Worm (Caenorhabditis elegans) whole organism, L2 larva: ENCODE data around the gene hpo-30.

ENCODE experiments used
- C34F6.9 ChIP-seq: fragments of 150-350 bp; optimal IDR thresholded peaks from 2 replicates; lab custom pipeline; 2014; ENCODE audit warnings: missing biosample characterization, missing genetic modification characterization
- F13H6.1 ChIP-seq: sonication (generic microtip); optimal IDR thresholded peaks from 2 replicates; lab custom pipeline; 2016; ENCODE audit warnings: missing genetic modification characterization, missing compliant biosample characterization
- R02D3.7 ChIP-seq: fragments of 150-350 bp; optimal IDR thresholded peaks from 2 replicates; lab custom pipeline; 2014; ENCODE audit warnings: missing biosample characterization, missing genetic modification characterization
- Y55F3AM.14 ChIP-seq: fragments of 200-800 bp; sonication (Bioruptor generic); optimal IDR thresholded peaks from 2 replicates; lab custom pipeline; 2018; ENCODE audit warnings: mild to moderate bottlenecking, missing genetic modification characterization, missing compliant biosample characterization
- ZK546.5 ChIP-seq: sonication (generic microtip); optimal IDR thresholded peaks from 2 replicates; lab custom pipeline; 2017; ENCODE audit warnings: missing biosample characterization, missing genetic modification characterization
- alr-1 ChIP-seq: fragments of 150-350 bp; optimal IDR thresholded peaks from 2 replicates; lab custom pipeline; 2014; ENCODE audit warnings: missing biosample characterization, missing genetic modification characterization
- aly-2 ChIP-seq: fragments of 150-350 bp; optimal IDR thresholded peaks from 2 replicates; lab custom pipeline; 2014; ENCODE audit warnings: missing biosample characterization, missing genetic modification characterization
- ama-1 ChIP-seq: fragments of 150-350 bp; optimal IDR thresholded peaks from 2 replicates; lab custom pipeline; 2018; ENCODE audit warnings: inconsistent platforms
- blmp-1 ChIP-seq: sonication (generic microtip); optimal IDR thresholded peaks from 2 replicates; lab custom pipeline; 2017; ENCODE audit warnings: missing genetic modification characterization, mild to moderate bottlenecking, missing compliant biosample characterization, antibody characterized with exemption, moderate library complexity; ENCODE audit not compliant: insufficient read depth
- ceh-16 ChIP-seq: fragments of 150-350 bp; optimal IDR thresholded peaks from 2 replicates; lab custom pipeline; 2014; ENCODE audit warnings: missing biosample characterization, missing genetic modification characterization
- ceh-82 ChIP-seq: fragments of 150-350 bp; optimal IDR thresholded peaks from 2 replicates; lab custom pipeline; 2014; ENCODE audit warnings: missing biosample characterization, missing genetic modification characterization
- crh-2 ChIP-seq: sonication (generic microtip); optimal IDR thresholded peaks from 2 replicates; lab custom pipeline; 2017; ENCODE audit warnings: missing biosample characterization, missing genetic modification characterization
- dmd-4 ChIP-seq: sonication (generic microtip); optimal IDR thresholded peaks from 2 replicates; lab custom pipeline; 2017; ENCODE audit warnings: missing biosample characterization, missing genetic modification characterization
- egl-27 ChIP-seq: sonication (generic microtip); optimal IDR thresholded peaks from 3 replicates; lab custom pipeline; 2017; ENCODE audit warnings: missing biosample characterization, missing genetic modification reagents, missing genetic modification characterization
- elt-1 ChIP-seq: fragments of 150-350 bp; optimal IDR thresholded peaks from 2 replicates; lab custom pipeline; 2014; ENCODE audit warnings: missing biosample characterization, missing genetic modification characterization
- elt-3 ChIP-seq: sonication (generic microtip); optimal IDR thresholded peaks from 2 replicates; lab custom pipeline; 2017; ENCODE audit warnings: missing biosample characterization, missing genetic modification characterization
- fos-1 ChIP-seq: fragments of 150-350 bp; optimal IDR thresholded peaks from 2 replicates; lab custom pipeline; 2014; ENCODE audit warnings: missing biosample characterization, missing genetic modification characterization
- gmeb-1 ChIP-seq: fragments of 150-350 bp; optimal IDR thresholded peaks from 2 replicates; lab custom pipeline; 2014; ENCODE audit warnings: missing biosample characterization, missing genetic modification characterization
- lin-11 ChIP-seq: fragments of 150-350 bp; sonication (generic microtip); optimal IDR thresholded peaks from 2 replicates; lab custom pipeline; 2014; ENCODE audit warnings: missing biosample characterization, missing genetic modification characterization, inconsistent platforms, mixed read lengths
- lin-13 ChIP-seq: fragments of 150-350 bp; optimal IDR thresholded peaks from 2 replicates; lab custom pipeline; 2014; ENCODE audit warnings: missing biosample characterization, missing genetic modification reagents, missing genetic modification characterization
- lin-39 ChIP-seq: fragments of 150-350 bp; optimal IDR thresholded peaks from 2 replicates; lab custom pipeline; 2014; ENCODE audit warnings: missing biosample characterization, missing genetic modification reagents, missing genetic modification characterization
- lsy-2 ChIP-seq, 2 experiments: fragments of 150-350 bp in 1 of 2; sonication (generic microtip) in 1 of 2; optimal IDR thresholded peaks; 2 replicates each; lab custom pipeline; 2014 to 2017; ENCODE audit warnings: missing biosample characterization in 2 of 2, missing genetic modification characterization in 2 of 2
- mab-5 ChIP-seq: fragments of 150-350 bp; optimal IDR thresholded peaks from 2 replicates; lab custom pipeline; 2014; ENCODE audit warnings: missing biosample characterization, missing genetic modification characterization
- mbf-1 ChIP-seq: sonication (generic microtip); optimal IDR thresholded peaks from 2 replicates; lab custom pipeline; 2017; ENCODE audit warnings: missing biosample characterization, missing genetic modification characterization
- mdl-1 ChIP-seq, 2 experiments: fragments of 150-350 bp in 1 of 2; sonication (generic microtip) in 1 of 2; optimal IDR thresholded peaks; 2 replicates each; lab custom pipeline; 2017; ENCODE audit warnings: missing biosample characterization in 2 of 2, missing genetic modification characterization in 2 of 2
- nhr-10 ChIP-seq: sonication (generic microtip); optimal IDR thresholded peaks from 2 replicates; lab custom pipeline; 2017; ENCODE audit warnings: missing biosample characterization, missing genetic modification characterization
- nhr-11 ChIP-seq: fragments of 150-350 bp; optimal IDR thresholded peaks from 2 replicates; lab custom pipeline; 2014; ENCODE audit warnings: missing biosample characterization, missing genetic modification characterization
- nhr-12 ChIP-seq: fragments of 150-350 bp; optimal IDR thresholded peaks from 2 replicates; lab custom pipeline; 2014; ENCODE audit warnings: missing biosample characterization, missing genetic modification characterization
- nhr-129 ChIP-seq: fragments of 150-350 bp; optimal IDR thresholded peaks from 2 replicates; lab custom pipeline; 2014; ENCODE audit warnings: missing biosample characterization, missing genetic modification characterization
- nhr-21 ChIP-seq: fragments of 150-350 bp; optimal IDR thresholded peaks from 2 replicates; lab custom pipeline; 2014; ENCODE audit warnings: missing biosample characterization, missing genetic modification characterization
- nhr-23 ChIP-seq: fragments of 150-350 bp; optimal IDR thresholded peaks from 2 replicates; lab custom pipeline; 2014; ENCODE audit warnings: missing biosample characterization, missing genetic modification reagents, missing genetic modification characterization
- nhr-237 ChIP-seq: fragments of 150-350 bp; optimal IDR thresholded peaks from 2 replicates; lab custom pipeline; 2014; ENCODE audit warnings: missing biosample characterization, missing genetic modification characterization
- nhr-25 ChIP-seq: fragments of 150-350 bp; sonication (generic microtip); optimal IDR thresholded peaks from 3 replicates; lab custom pipeline; 2014; ENCODE audit warnings: missing biosample characterization, missing genetic modification characterization
- nhr-6 ChIP-seq: fragments of 150-350 bp; optimal IDR thresholded peaks from 2 replicates; lab custom pipeline; 2014; ENCODE audit warnings: missing biosample characterization, missing genetic modification characterization
- nhr-77 ChIP-seq: fragments of 150-350 bp; optimal IDR thresholded peaks from 2 replicates; lab custom pipeline; 2014; ENCODE audit warnings: missing biosample characterization, missing genetic modification characterization
- peb-1 ChIP-seq: fragments of 150-350 bp; optimal IDR thresholded peaks from 2 replicates; lab custom pipeline; 2014; ENCODE audit warnings: missing biosample characterization, missing genetic modification characterization
- sem-4 ChIP-seq: fragments of 150-350 bp; optimal IDR thresholded peaks from 2 replicates; lab custom pipeline; 2014; ENCODE audit warnings: missing biosample characterization, missing genetic modification reagents, missing genetic modification characterization
- skn-1 ChIP-seq: sonication (generic microtip); optimal IDR thresholded peaks from 2 replicates; lab custom pipeline; 2017; ENCODE audit warnings: missing biosample characterization, missing genetic modification characterization
- sma-3 ChIP-seq: sonication (generic microtip); optimal IDR thresholded peaks from 2 replicates; lab custom pipeline; 2016; ENCODE audit warnings: missing genetic modification reagents, missing genetic modification characterization, missing compliant biosample characterization
- sma-9 ChIP-seq, 2 experiments: fragments of 150-350 bp in 1 of 2; sonication (generic microtip) in 1 of 2; optimal IDR thresholded peaks; 2 replicates each; lab custom pipeline; 2014 to 2016; ENCODE audit warnings: missing genetic modification characterization in 2 of 2, mild to moderate bottlenecking in 1 of 2, missing biosample characterization in 1 of 2, missing compliant biosample characterization in 1 of 2, missing genetic modification reagents in 1 of 2, moderate library complexity in 1 of 2
- snpc-4 ChIP-seq: fragments of 150-350 bp; optimal IDR thresholded peaks from 2 replicates; lab custom pipeline; 2014; ENCODE audit warnings: missing biosample characterization, missing genetic modification characterization
- unc-39 ChIP-seq: fragments of 150-350 bp; optimal IDR thresholded peaks from 2 replicates; lab custom pipeline; 2014; ENCODE audit warnings: missing biosample characterization, missing genetic modification characterization
- unc-55 ChIP-seq: fragments of 150-350 bp; sonication (generic microtip); optimal IDR thresholded peaks from 3 replicates; lab custom pipeline; 2014; ENCODE audit warnings: missing biosample characterization, missing genetic modification reagents, missing genetic modification characterization
- unc-62 ChIP-seq: fragments of 150-350 bp; optimal IDR thresholded peaks from 2 replicates; lab custom pipeline; 2014; ENCODE audit warnings: missing biosample characterization, missing genetic modification reagents, missing genetic modification characterization
- zag-1 ChIP-seq: fragments of 150-350 bp; optimal IDR thresholded peaks from 2 replicates; lab custom pipeline; 2014; ENCODE audit warnings: missing biosample characterization, missing genetic modification characterization
- ztf-1 ChIP-seq: fragments of 200-800 bp; sonication (Bioruptor generic); conservative IDR thresholded peaks from 2 replicates; pipeline ENCODE4 v1.3.6; 2022; ENCODE audit warnings: missing genetic modification characterization, missing compliant biosample characterization
- ztf-11 ChIP-seq: sonication (generic microtip); optimal IDR thresholded peaks from 2 replicates; lab custom pipeline; 2017; ENCODE audit warnings: missing biosample characterization, missing genetic modification characterization
- ztf-4 ChIP-seq: fragments of 150-350 bp; optimal IDR thresholded peaks from 2 replicates; lab custom pipeline; 2014; ENCODE audit warnings: missing biosample characterization, missing genetic modification characterization

Gene hpo-30

DNA sequence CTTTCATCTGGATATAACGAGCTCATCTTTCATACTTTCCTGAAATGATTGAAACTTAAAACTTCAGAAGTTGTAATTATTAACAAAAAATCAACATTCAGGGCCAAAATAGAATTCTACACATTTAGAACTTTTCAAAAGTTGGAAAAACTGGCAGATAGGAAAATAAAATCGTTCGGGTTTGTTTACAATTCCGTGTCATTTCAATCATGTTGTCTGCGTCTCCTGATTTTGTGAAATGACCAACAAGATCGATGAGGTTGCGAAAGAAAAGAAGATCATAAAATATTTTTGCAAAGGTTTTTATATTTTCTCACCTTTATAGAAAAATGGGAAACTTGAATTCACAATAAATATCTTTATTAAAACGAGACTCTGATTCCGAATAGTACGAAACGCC, 21.6 kb downstream of the hpo-30 start, which contains the start of gene rskd-1:
Gene rskd-1, minus strand, starts transcription at position 39 of the 400 bp plus-strand sequence.
- TF ChIP-seq sma-3 (GFP tag; lab: Kevin White, UChicago) (no peak), nhr-23 (tag; lab: Kevin White, UChicago) (no peak), snpc-4 (tag; lab: Kevin White, UChicago) (no peak), unc-39 (tag; lab: Kevin White, UChicago) (no peak), elt-3 (no peak), ztf-11 (no peak), zag-1 (no peak), sem-4 (no peak), C34F6.9 (tag; lab: Kevin White, UChicago) (peak; percentile 27), peb-1 (tag; lab: Kevin White, UChicago) (no peak), nhr-11 (no peak), lin-11 (tag; lab: Kevin White, UChicago) (no peak), dmd-4 (tag; lab: Kevin White, UChicago) (no peak), F13H6.1 (tag; lab: Kevin White, UChicago) (no peak), ztf-1 (no peak), ZK546.5 (tag; lab: Kevin White, UChicago) (no peak), egl-27 (tag; lab: Kevin White, UChicago) (no peak), crh-2 (tag; lab: Kevin White, UChicago) (peak; percentile 35), nhr-129 (no peak), nhr-6 (no peak), nhr-25 (tag; lab: Kevin White, UChicago) (peak; percentile 53), lin-13 (GFP tag; lab: Kevin White, UChicago) (peak; percentile 10), nhr-77 (tag; lab: Kevin White, UChicago) (no peak), ceh-16 (tag; lab: Kevin White, UChicago) (no peak), unc-62 (no peak), lin-39 (no peak), R02D3.7 (tag; lab: Kevin White, UChicago) (no peak), nhr-237 (no peak), elt-1 (tag; lab: Kevin White, UChicago) (no peak), fos-1 (tag; lab: Kevin White, UChicago) (peak; percentile 2), blmp-1 (tag; lab: Kevin White, UChicago) (no peak), sma-9 (GFP tag; optimal IDR thresholded peaks at IDR 0.05; lab: Kevin White, UChicago) (no peak), sma-9 (tag; optimal IDR thresholded peaks at IDR 0.05; lab: Kevin White, UChicago) (no peak), aly-2 (tag; lab: Kevin White, UChicago) (no peak), gmeb-1 (tag; lab: Kevin White, UChicago) (no peak), unc-55 (no peak), mdl-1 (tag; optimal IDR thresholded peaks at IDR 0.05; lab: Kevin White, UChicago) (no peak), ceh-82 (tag; lab: Kevin White, UChicago) (no peak), skn-1 (tag; lab: Kevin White, UChicago) (no peak), ztf-4 (tag; lab: Kevin White, UChicago) (no peak), lsy-2 (tag; optimal IDR thresholded peaks at IDR 0.05; lab: Kevin White, UChicago) (peak in 1 of 2 experiments; percentile 35), mbf-1 (tag; lab: Kevin White, UChicago) (no peak), nhr-12 (tag; lab: Kevin White, UChicago) (no peak), mab-5 (tag; lab: Kevin White, UChicago) (no peak), nhr-21 (tag; lab: Kevin White, UChicago) (no peak), Y55F3AM.14 (GFP tag; lab: Kevin White, UChicago) (no peak), nhr-10 (tag; lab: Kevin White, UChicago) (no peak), alr-1 (tag; lab: Kevin White, UChicago) (no peak), ama-1 (lab: Kevin White, UChicago) (no peak)
- TF ChIP-seq, all 48 proteins: peak for 6
